Fruit fly (Drosophila melanogaster): ENCODE measurements around the gene dpr5.

The dpr5 gene

dm6 chr3R:11499715-11500235, at the start of gene dpr5:
dpr5 (plus strand) TSS chr3R:11499984.
- TF ChIP-seq GATAd (GFP tag; optimal IDR thresholded peaks at IDR 0.05) (no peak), br (GFP tag; optimal IDR thresholded peaks at IDR 0.05) (no peak), Dfd (GFP tag; optimal IDR thresholded peaks at IDR 0.05) (no peak)

dm6 chr3R:11451207-11451841, 48.5 kb upstream of the dpr5 start, which contains the start of gene sals:
sals (minus strand) TSS chr3R:11451791.
- TF ChIP-seq Sp1 (GFP tag; optimal IDR thresholded peaks at IDR 0.05), result no peak
- TF ChIP-seq CrebA (GFP tag; optimal IDR thresholded peaks at IDR 0.05; ENCODE audit: borderline replicate concordance), result no peak
- TF ChIP-seq CG32264 (GFP tag; optimal IDR thresholded peaks at IDR 0.05), result no peak
- TF ChIP-seq ey (GFP tag; optimal IDR thresholded peaks at IDR 0.05), result no peak

DNA sequence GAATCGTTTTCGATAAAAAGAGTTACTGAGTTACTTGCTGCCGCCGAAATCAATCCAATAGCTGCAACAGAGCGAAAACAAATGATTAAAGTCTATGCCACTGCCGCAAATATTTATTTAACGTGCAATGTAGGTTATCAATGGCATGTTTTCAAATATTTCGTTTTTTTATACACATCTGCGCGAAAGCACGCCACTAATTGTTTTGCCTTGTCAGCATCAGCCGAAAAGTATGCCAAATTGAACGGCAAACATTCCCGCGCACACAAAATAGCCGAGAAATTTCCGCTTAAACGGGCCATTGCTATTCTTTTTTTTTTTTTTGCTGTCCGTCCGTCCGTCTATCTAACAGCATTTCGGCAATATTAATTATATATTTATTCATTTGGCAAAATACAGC, 47.7 kb upstream of the dpr5 start:
- TF ChIP-seq brk (GFP tag; optimal IDR thresholded peaks at IDR 0.05) (no peak), HLH106 (tag; optimal IDR thresholded peaks at IDR 0.05) (no peak), fru (GFP tag; optimal IDR thresholded peaks at IDR 0.05) (no peak), ey (GFP tag; optimal IDR thresholded peaks at IDR 0.05) (no peak), br (GFP tag; optimal IDR thresholded peaks at IDR 0.05) (no peak), pan (optimal IDR thresholded peaks at IDR 0.05) (no peak), Vsx2 (GFP tag; optimal IDR thresholded peaks at IDR 0.05; ENCODE audit: partially characterized antibody) (peak; percentile 53), Hnf4 (GFP tag; optimal IDR thresholded peaks at IDR 0.05) (no peak), Myc (optimal IDR thresholded peaks at IDR 0.05) (peak; percentile 80), CG32264 (GFP tag; optimal IDR thresholded peaks at IDR 0.05) (no peak), N (GFP tag; optimal IDR thresholded peaks at IDR 0.05) (peak; percentile 62), rgr (GFP tag; optimal IDR thresholded peaks at IDR 0.05) (no peak), dmrt93B (GFP tag; optimal IDR thresholded peaks at IDR 0.05) (no peak), OdsH (GFP tag; optimal IDR thresholded peaks at IDR 0.05) (no peak), Rel (GFP tag; optimal IDR thresholded peaks at IDR 0.05) (no peak), Rel (tag; optimal IDR thresholded peaks at IDR 0.05) (no peak), foxo (GFP tag; optimal IDR thresholded peaks at IDR 0.05) (no peak), Mio (GFP tag; optimal IDR thresholded peaks at IDR 0.05) (no peak), dl (GFP tag; optimal IDR thresholded peaks at IDR 0.05; ENCODE audit: insufficient read depth in 1 of 2, partially characterized antibody in 2 of 2) (no peak), sv (GFP tag; optimal IDR thresholded peaks at IDR 0.05) (no peak), woc (GFP tag; optimal IDR thresholded peaks at IDR 0.05) (no peak), CG9705 (GFP tag; optimal IDR thresholded peaks at IDR 0.05) (no peak), lola (GFP tag; optimal IDR thresholded peaks at IDR 0.05) (no peak), Dif (GFP tag; optimal IDR thresholded peaks at IDR 0.05; ENCODE audit: partially characterized antibody) (no peak), psq (GFP tag; optimal IDR thresholded peaks at IDR 0.05) (no peak), Sp1 (GFP tag; optimal IDR thresholded peaks at IDR 0.05) (no peak), GATAd (GFP tag; optimal IDR thresholded peaks at IDR 0.05) (no peak)

DNA sequence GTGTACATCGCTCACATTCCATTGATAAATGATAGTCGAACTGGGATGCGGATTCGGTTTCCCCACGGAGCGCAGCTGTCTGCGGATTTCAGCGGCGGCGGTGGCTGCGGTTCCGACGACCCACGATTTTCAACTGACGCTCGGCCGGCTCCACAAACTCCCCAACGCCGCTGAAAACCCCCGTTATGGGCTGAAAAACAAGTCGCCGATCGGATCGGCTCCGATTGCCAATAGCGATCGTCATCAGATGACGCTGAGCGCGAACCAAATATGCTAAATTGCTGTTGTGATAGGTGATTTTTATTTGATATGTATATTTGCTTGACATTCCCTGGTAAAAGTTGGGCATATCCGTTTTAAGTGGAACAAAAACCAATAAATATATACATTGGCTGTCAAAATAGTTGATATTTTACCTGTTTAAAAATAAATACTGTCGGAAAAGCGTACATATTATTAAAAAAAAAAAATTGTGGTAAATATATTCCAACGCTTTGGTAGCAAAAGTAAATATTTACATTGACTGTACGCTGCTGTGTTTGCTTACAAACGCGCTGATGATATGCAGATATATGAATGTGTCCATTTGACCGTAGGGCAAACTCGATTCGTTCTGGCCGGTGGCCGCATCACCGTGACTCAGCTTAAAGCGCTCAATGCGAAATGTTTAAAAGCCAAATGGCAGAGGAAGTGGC, 45.4 kb upstream of the dpr5 start:
- TF ChIP-seq CrebA (GFP tag; optimal IDR thresholded peaks at IDR 0.05; ENCODE audit: borderline replicate concordance) (no peak), Hnf4 (GFP tag; optimal IDR thresholded peaks at IDR 0.05) (peak; percentile 54), fru (GFP tag; optimal IDR thresholded peaks at IDR 0.05) (peak; percentile 75), Hr83 (GFP tag; optimal IDR thresholded peaks at IDR 0.05; ENCODE audit: poor library complexity, severe bottlenecking) (no peak), Rel (GFP tag; optimal IDR thresholded peaks at IDR 0.05) (no peak), Rel (tag; optimal IDR thresholded peaks at IDR 0.05) (peak; percentile 100), N (GFP tag; optimal IDR thresholded peaks at IDR 0.05) (no peak), lola (GFP tag; optimal IDR thresholded peaks at IDR 0.05) (no peak), Dfd (GFP tag; optimal IDR thresholded peaks at IDR 0.05) (no peak), OdsH (GFP tag; optimal IDR thresholded peaks at IDR 0.05) (peak; percentile 73), Abd-B (GFP tag; optimal IDR thresholded peaks at IDR 0.05) (no peak), br (GFP tag; optimal IDR thresholded peaks at IDR 0.05) (peak; percentile 76), Myc (optimal IDR thresholded peaks at IDR 0.05) (no peak), tai (GFP tag; optimal IDR thresholded peaks at IDR 0.05) (no peak), foxo (GFP tag; optimal IDR thresholded peaks at IDR 0.05) (peak in 1 of 2 experiments; percentile 74), usp (GFP tag; optimal IDR thresholded peaks at IDR 0.05) (no peak), jim (GFP tag; optimal IDR thresholded peaks at IDR 0.05) (no peak), h (GFP tag; optimal IDR thresholded peaks at IDR 0.05) (peak; percentile 76), woc (GFP tag; optimal IDR thresholded peaks at IDR 0.05) (peak; percentile 45), sage (GFP tag; optimal IDR thresholded peaks at IDR 0.05) (no peak), psq (GFP tag; optimal IDR thresholded peaks at IDR 0.05) (peak; percentile 69), CG32264 (GFP tag; optimal IDR thresholded peaks at IDR 0.05) (peak; percentile 41), dsf (GFP tag; optimal IDR thresholded peaks at IDR 0.05; ENCODE audit: borderline replicate concordance) (no peak), CG9705 (GFP tag; optimal IDR thresholded peaks at IDR 0.05) (peak; percentile 31), rgr (GFP tag; optimal IDR thresholded peaks at IDR 0.05) (peak; percentile 76), Dif (GFP tag; optimal IDR thresholded peaks at IDR 0.05; ENCODE audit: partially characterized antibody) (no peak), Jra (GFP tag; optimal IDR thresholded peaks at IDR 0.05) (peak; percentile 24), GATAd (GFP tag; optimal IDR thresholded peaks at IDR 0.05) (no peak), brk (GFP tag; optimal IDR thresholded peaks at IDR 0.05) (no peak), dmrt93B (GFP tag; optimal IDR thresholded peaks at IDR 0.05) (peak; percentile 68), pan (optimal IDR thresholded peaks at IDR 0.05) (no peak), Vsx2 (GFP tag; optimal IDR thresholded peaks at IDR 0.05; ENCODE audit: partially characterized antibody) (no peak), dl (GFP tag; optimal IDR thresholded peaks at IDR 0.05; ENCODE audit: insufficient read depth in 1 of 2, partially characterized antibody in 2 of 2) (no peak)

Data from whole organism, wandering third instar larva.